Fruit fly (Drosophila melanogaster): ENCODE data around the gene CG18577.

DNA sequence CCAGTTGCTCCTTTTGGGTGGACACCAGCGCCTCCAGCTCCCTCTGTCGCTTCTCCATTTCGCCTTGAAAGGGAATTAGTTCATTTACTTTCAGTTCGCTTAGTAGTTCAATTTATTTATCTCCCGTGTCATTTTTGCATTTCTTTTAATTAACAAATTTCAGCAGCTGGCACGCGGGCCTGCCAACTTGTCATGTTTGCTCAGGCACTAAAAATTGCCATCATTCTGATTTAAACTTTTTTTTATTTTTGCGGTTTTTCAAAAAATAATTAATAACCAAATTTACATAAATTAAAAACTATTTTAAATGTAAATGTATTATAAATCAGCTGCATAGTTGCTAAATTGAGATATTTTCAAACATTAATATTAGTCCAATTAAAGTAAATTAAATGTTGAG, 34.5 kb downstream of the CG18577 start, which contains the start of gene GCC88:
- TF ChIP-seq Myc (optimal IDR thresholded peaks at IDR 0.05): no peak
- TF ChIP-seq h (optimal IDR thresholded peaks at IDR 0.05): no peak
